Fruit fly (Drosophila melanogaster) whole organism, prepupa: ENCODE results near the gene Ugt302E1.

Source experiments
- Blimp-1 ChIP-seq: fragments of 200-800 bp; sonication (Bioruptor generic); optimal IDR thresholded peaks from 3 replicates; lab custom pipeline; 2017; ENCODE audit warnings: missing biosample characterization, missing genetic modification characterization, mild to moderate bottlenecking, moderate library complexity, missing genetic modification reagents
- CG10631 ChIP-seq: fragments of 200-800 bp; sonication (Bioruptor generic); optimal IDR thresholded peaks from 2 replicates; lab custom pipeline; 2016; ENCODE audit warnings: missing biosample characterization, missing genetic modification characterization
- CG11294 ChIP-seq: fragments of 200-800 bp; sonication (Bioruptor generic); IDR thresholded peaks from 2 replicates; pipeline ENCODE4 v1.3.6; 2022; ENCODE audit warnings: missing biosample characterization, missing genetic modification characterization
- CG11902 ChIP-seq: fragments of 200-800 bp; sonication (Bioruptor generic); optimal IDR thresholded peaks from 3 replicates; lab custom pipeline; 2016; ENCODE audit warnings: missing biosample characterization, missing genetic modification characterization
- CG15336 ChIP-seq: fragments of 200-800 bp; sonication (Bioruptor generic); IDR thresholded peaks from 2 replicates; pipeline ENCODE4 v1.3.6; 2022; ENCODE audit warnings: missing biosample characterization, missing genetic modification characterization
- CG3919 ChIP-seq: fragments of 200-800 bp; sonication (Bioruptor generic); optimal IDR thresholded peaks from 3 replicates; lab custom pipeline; 2016; ENCODE audit warnings: missing biosample characterization, missing genetic modification characterization
- CG4318 ChIP-seq: fragments of 200-800 bp; sonication (Bioruptor generic); optimal IDR thresholded peaks from 3 replicates; lab custom pipeline; 2017; ENCODE audit warnings: missing biosample characterization, mild to moderate bottlenecking, missing genetic modification characterization
- CG6163 ChIP-seq: fragments of 200-800 bp; sonication (Bioruptor generic); IDR thresholded peaks from 3 replicates; pipeline ENCODE4 v1.3.6; 2022; ENCODE audit warnings: missing biosample characterization, missing genetic modification characterization
- CG6276 ChIP-seq: fragments of 200-800 bp; sonication (Bioruptor generic); optimal IDR thresholded peaks from 2 replicates; lab custom pipeline; 2017; ENCODE audit warnings: missing biosample characterization, mild to moderate bottlenecking, missing genetic modification characterization
- CG6808 ChIP-seq: fragments of 200-800 bp; sonication (Bioruptor generic); optimal IDR thresholded peaks from 3 replicates; lab custom pipeline; 2017; ENCODE audit warnings: missing biosample characterization, missing genetic modification characterization, mild to moderate bottlenecking, moderate library complexity, missing genetic modification reagents
- CG6854 ChIP-seq: fragments of 200-800 bp; sonication (Bioruptor generic); optimal IDR thresholded peaks from 2 replicates; lab custom pipeline; 2017; ENCODE audit warnings: missing biosample characterization, mild to moderate bottlenecking, missing genetic modification characterization
- CG8119 ChIP-seq: fragments of 200-800 bp; sonication (Bioruptor generic); IDR thresholded peaks from 3 replicates; pipeline ENCODE4 v1.3.6; 2022; ENCODE audit warnings: missing biosample characterization, missing genetic modification characterization
- CG8319 ChIP-seq: fragments of 200-800 bp; sonication (Bioruptor generic); optimal IDR thresholded peaks from 3 replicates; lab custom pipeline; 2016; ENCODE audit warnings: missing biosample characterization, missing genetic modification characterization
- CG9139 ChIP-seq: fragments of 200-800 bp; sonication (Bioruptor generic); optimal IDR thresholded peaks from 3 replicates; lab custom pipeline; 2017; ENCODE audit warnings: missing biosample characterization, mild to moderate bottlenecking, missing genetic modification characterization
- Eip78C ChIP-seq: fragments of 200-800 bp; sonication (Bioruptor generic); peaks from one replicate; lab custom pipeline; 2016; ENCODE audit warnings: missing biosample characterization, missing genetic modification characterization
- Eip93F ChIP-seq: fragments of 200-800 bp; sonication (Bioruptor generic); optimal IDR thresholded peaks from 2 replicates; lab custom pipeline; 2016; ENCODE audit warnings: missing biosample characterization, mild to moderate bottlenecking, missing genetic modification characterization
- Ets96B ChIP-seq: fragments of 200-800 bp; optimal IDR thresholded peaks from 2 replicates; lab custom pipeline; 2019; ENCODE audit warnings: missing biosample characterization, mild to moderate bottlenecking, missing genetic modification characterization, moderate library complexity
- Gug ChIP-seq: fragments of 200-800 bp; sonication (Bioruptor generic); IDR thresholded peaks from 2 replicates; pipeline ENCODE4 v1.3.6; 2022; ENCODE audit warnings: missing biosample characterization, missing genetic modification characterization
- Hr39 ChIP-seq: fragments of 200-800 bp; sonication (Bioruptor generic); optimal IDR thresholded peaks from 2 replicates; lab custom pipeline; 2016; ENCODE audit warnings: missing biosample characterization, missing genetic modification characterization
- Hr4 ChIP-seq: fragments of 200-800 bp; sonication (Bioruptor generic); optimal IDR thresholded peaks from 3 replicates; lab custom pipeline; 2016; ENCODE audit warnings: missing biosample characterization, missing genetic modification characterization
- Lpt ChIP-seq: fragments of 200-800 bp; sonication (Bioruptor generic); optimal IDR thresholded peaks from 3 replicates; lab custom pipeline; 2016; ENCODE audit warnings: missing biosample characterization, missing genetic modification characterization
- OdsH ChIP-seq: fragments of 200-800 bp; sonication (Bioruptor generic); optimal IDR thresholded peaks from 3 replicates; lab custom pipeline; 2016; ENCODE audit warnings: missing biosample characterization, missing genetic modification characterization
- Smox ChIP-seq: fragments of 200-800 bp; sonication (Bioruptor generic); optimal IDR thresholded peaks from 3 replicates; lab custom pipeline; 2016; ENCODE audit warnings: missing biosample characterization, missing genetic modification characterization
- Sox14 ChIP-seq: fragments of 200-800 bp; sonication (Bioruptor generic); optimal IDR thresholded peaks from 3 replicates; lab custom pipeline; 2016; ENCODE audit warnings: missing biosample characterization, missing genetic modification characterization
- Sox15 ChIP-seq: fragments of 200-800 bp; sonication (Bioruptor generic); optimal IDR thresholded peaks from 3 replicates; lab custom pipeline; 2016; ENCODE audit warnings: missing biosample characterization, missing genetic modification characterization
- achi ChIP-seq: fragments of 200-800 bp; sonication (Bioruptor generic); optimal IDR thresholded peaks from 3 replicates; lab custom pipeline; 2016; ENCODE audit warnings: missing biosample characterization, missing genetic modification characterization
- acj6 ChIP-seq: fragments of 200-800 bp; sonication (Bioruptor generic); optimal IDR thresholded peaks from 3 replicates; lab custom pipeline; 2016; ENCODE audit warnings: missing biosample characterization, missing genetic modification characterization
- cyc ChIP-seq: fragments of 200-800 bp; sonication (Bioruptor generic); optimal IDR thresholded peaks from 3 replicates; lab custom pipeline; 2016; ENCODE audit warnings: missing biosample characterization, missing genetic modification characterization
- dsx ChIP-seq: fragments of 200-800 bp; optimal IDR thresholded peaks from 3 replicates; lab custom pipeline; 2019; ENCODE audit warnings: missing biosample characterization, mild to moderate bottlenecking, missing genetic modification characterization, moderate library complexity; ENCODE audit not compliant: poor library complexity, severe bottlenecking
- eg ChIP-seq: fragments of 200-800 bp; sonication (Bioruptor generic); IDR thresholded peaks from 3 replicates; pipeline ENCODE4 v1.3.6; 2022; ENCODE audit warnings: missing biosample characterization, missing genetic modification characterization
- esn ChIP-seq: fragments of 200-800 bp; sonication (Bioruptor generic); optimal IDR thresholded peaks from 2 replicates; lab custom pipeline; 2016; ENCODE audit warnings: missing biosample characterization, mild to moderate bottlenecking, missing genetic modification characterization, moderate library complexity
- fd85E ChIP-seq: fragments of 200-800 bp; sonication (Bioruptor generic); optimal IDR thresholded peaks from 3 replicates; lab custom pipeline; 2016; ENCODE audit warnings: missing biosample characterization, missing genetic modification characterization
- fkh ChIP-seq: fragments of 200-800 bp; sonication (Bioruptor generic); optimal IDR thresholded peaks from 3 replicates; lab custom pipeline; 2017; ENCODE audit warnings: missing biosample characterization, mild to moderate bottlenecking, missing genetic modification characterization, moderate library complexity
- net ChIP-seq: fragments of 200-800 bp; sonication (Bioruptor generic); optimal IDR thresholded peaks from 3 replicates; lab custom pipeline; 2016; ENCODE audit warnings: missing biosample characterization, missing genetic modification characterization
- salr ChIP-seq, 2 experiments: fragments of 200-800 bp; sonication (Bioruptor generic); optimal IDR thresholded peaks; 3 replicates each; lab custom pipeline; 2016 to 2018; ENCODE audit warnings: missing biosample characterization in 2 of 2, missing genetic modification characterization in 2 of 2, mild to moderate bottlenecking in 1 of 2
- spab ChIP-seq: fragments of 200-800 bp; sonication (Bioruptor generic); optimal IDR thresholded peaks from 2 replicates; lab custom pipeline; 2017; ENCODE audit warnings: missing biosample characterization, mild to moderate bottlenecking, missing genetic modification characterization, missing genetic modification reagents
- ss ChIP-seq, 2 experiments: fragments of 200-800 bp; sonication (Bioruptor generic); optimal IDR thresholded peaks; 2 replicates in 1 of 2; 3 replicates in 1 of 2; lab custom pipeline; 2017 to 2018; ENCODE audit warnings: mild to moderate bottlenecking in 2 of 2, missing biosample characterization in 2 of 2, missing genetic modification characterization in 2 of 2, moderate library complexity in 1 of 2
- svp ChIP-seq: fragments of 200-800 bp; sonication (Bioruptor generic); peaks from one replicate; lab custom pipeline; 2016; ENCODE audit warnings: missing biosample characterization, missing genetic modification characterization
- topi ChIP-seq: fragments of 200-800 bp; sonication (Bioruptor generic); optimal IDR thresholded peaks from 3 replicates; lab custom pipeline; 2016; ENCODE audit warnings: missing biosample characterization, missing genetic modification characterization
- vri ChIP-seq: fragments of 200-800 bp; sonication (Bioruptor generic); optimal IDR thresholded peaks from 3 replicates; lab custom pipeline; 2016; ENCODE audit warnings: missing biosample characterization, mild to moderate bottlenecking, missing genetic modification characterization

Gene Ugt302E1

dm6 chr3R:11196648-11197388, 42.4 kb downstream of the Ugt302E1 start (continued):
- TF ChIP-seq CG10631 (GFP tag; lab: Kevin White, UChicago): peak; percentile 99
- TF ChIP-seq dsx (GFP tag; lab: Kevin White, UChicago): peak; percentile 90
- TF ChIP-seq ss (GFP tag; optimal IDR thresholded peaks at IDR 0.05; lab: Kevin White, UChicago): peak in 1 of 2 experiments; percentile 99
- TF ChIP-seq CG11902: peak; percentile 96
- peak; percentile 99 for TF ChIP-seq svp
- TF ChIP-seq CG6276: peak; percentile 99
- peak; percentile 98 for TF ChIP-seq eg (GFP tag; lab: Robert Waterston, UW)
- peak; percentile 99 for TF ChIP-seq achi (GFP tag; lab: Kevin White, UChicago)
- TF ChIP-seq topi: peak; percentile 99
- TF ChIP-seq spab (GFP tag; lab: Kevin White, UChicago): peak; percentile 98
- peak; percentile 97 for TF ChIP-seq CG6808
- TF ChIP-seq OdsH: peak; percentile 98
- TF ChIP-seq Hr4 (GFP tag; lab: Kevin White, UChicago): peak; percentile 98
- peak; percentile 96 for TF ChIP-seq cyc (GFP tag; lab: Kevin White, UChicago)
- peak; percentile 98 for TF ChIP-seq CG6854
- peak; percentile 73 for TF ChIP-seq fkh (GFP tag; lab: Kevin White, UChicago)
- peak; percentile 92 for TF ChIP-seq Ets96B (tag; lab: Kevin White, UChicago)
- peak; percentile 97 for TF ChIP-seq CG6163 (GFP tag; lab: Robert Waterston, UW)
- peak; percentile 80 for TF ChIP-seq vri (GFP tag; lab: Kevin White, UChicago)
- peak; percentile 99 for TF ChIP-seq esn (GFP tag; lab: Kevin White, UChicago)
- TF ChIP-seq CG8119: peak; percentile 100
- peak; percentile 96 for TF ChIP-seq net (GFP tag; lab: Kevin White, UChicago)
- peak; percentile 79 for TF ChIP-seq fd85E (GFP tag; lab: Kevin White, UChicago)
- TF ChIP-seq Smox (GFP tag; lab: Kevin White, UChicago): peak; percentile 96
- TF ChIP-seq Eip78C (GFP tag; lab: Kevin White, UChicago): peak; percentile 100
- peak; percentile 95 for TF ChIP-seq Sox15 (GFP tag; lab: Kevin White, UChicago)
- peak; percentile 96 for TF ChIP-seq Sox14
- TF ChIP-seq Eip93F (GFP tag; lab: Kevin White, UChicago): peak; percentile 85
- TF ChIP-seq Blimp-1 (GFP tag; lab: Kevin White, UChicago): peak; percentile 100
- TF ChIP-seq CG15336 (GFP tag; lab: Robert Waterston, UW): peak; percentile 99
- peak; percentile 99 for TF ChIP-seq Gug
- TF ChIP-seq CG3919 (GFP tag; lab: Kevin White, UChicago): peak; percentile 97
- peak; percentile 94 for TF ChIP-seq CG8319 (GFP tag; lab: Kevin White, UChicago)
- peak; percentile 98 for TF ChIP-seq Lpt
- TF ChIP-seq CG9139 (GFP tag; lab: Kevin White, UChicago): peak; percentile 99
- peak; percentile 100 for TF ChIP-seq CG4318 (GFP tag; lab: Kevin White, UChicago)
- peak; percentile 87 to 98 for TF ChIP-seq salr (GFP tag; optimal IDR thresholded peaks at IDR 0.05; lab: Kevin White, UChicago)
- TF ChIP-seq CG11294 (GFP tag; lab: Robert Waterston, UW): peak; percentile 98

dm6 chr3R:11197389-11197716, 42.9 kb downstream of the Ugt302E1 start, which contains the start of gene cu:
cu (plus strand) TSS chr3R:11197592.
- no peak for TF ChIP-seq CG6854
- TF ChIP-seq acj6: no peak
- TF ChIP-seq eg (GFP tag; lab: Robert Waterston, UW): no peak
- TF ChIP-seq CG6808: no peak
- TF ChIP-seq fkh (GFP tag; lab: Kevin White, UChicago): no peak
- no peak for TF ChIP-seq ss (GFP tag; optimal IDR thresholded peaks at IDR 0.05; lab: Kevin White, UChicago)
- TF ChIP-seq Blimp-1 (GFP tag; lab: Kevin White, UChicago): no peak
- TF ChIP-seq Hr39: no peak
- TF ChIP-seq Ets96B (tag; lab: Kevin White, UChicago): no peak
- no peak for TF ChIP-seq CG6163 (GFP tag; lab: Robert Waterston, UW)
